Worm (Caenorhabditis elegans) whole organism, L4 larva: Measurements from ENCODE around the gene K10C2.7.

Experiments
- unc-62 ChIP-seq, 3 experiments: fragments of 150-350 bp in 1 of 3; sonication (generic microtip); optimal IDR thresholded peaks in 2 of 3; peaks in 1 of 3; 1 replicate in 1 of 3; 2 replicates in 2 of 3; lab custom pipeline; 2014 to 2017; ENCODE audit warnings: missing biosample characterization in 3 of 3, missing genetic modification characterization in 3 of 3, missing genetic modification reagents in 3 of 3, missing genotype in 1 of 3

The K10C2.7 gene

ce11 chrX:6399450-6399849, 43.8 kb downstream of the K10C2.7 start (continued):
- TF ChIP-seq unc-62 (GFP tag; optimal IDR thresholded peaks at IDR 0.05 in 1 of 2; lab: Kevin White, UChicago), result peak in 1 of 2 experiments; percentile 3
- no peak for TF ChIP-seq unc-62 (tag; optimal IDR thresholded peaks at IDR 0.05; lab: Kevin White, UChicago)
